Worm (Caenorhabditis elegans): ENCODE results near the gene dhs-19.

Gene dhs-19

DNA sequence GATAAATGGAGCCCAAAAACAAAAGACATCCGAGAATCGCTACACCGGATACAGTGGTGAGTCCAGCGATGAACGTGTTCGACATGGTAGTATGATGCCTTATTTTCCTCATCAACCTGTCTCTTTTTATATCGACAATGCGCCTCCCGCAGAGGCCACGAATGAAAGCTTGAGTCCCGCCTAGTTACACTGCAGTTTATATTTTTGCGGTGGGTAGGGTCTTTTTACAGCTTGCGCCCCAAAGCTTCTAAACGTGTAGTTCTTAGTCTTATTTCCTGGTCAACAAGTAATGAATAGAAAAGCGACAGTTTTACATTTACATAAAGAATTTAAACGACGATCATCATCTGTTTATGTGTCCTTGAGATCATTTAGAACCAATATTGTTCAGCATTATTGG, 40.0 kb downstream of the dhs-19 start, which contains the start of gene col-156:
col-156 (minus strand) TSS at position 101 of the 400 bp plus-strand sequence.
- TF ChIP-seq hmg-11 (tag; optimal IDR thresholded peaks at IDR 0.05), result no peak
- no peak for TF ChIP-seq nhr-28 (tag; optimal IDR thresholded peaks at IDR 0.05)
- TF ChIP-seq tbx-2 (tag; optimal IDR thresholded peaks at IDR 0.05), result no peak
- TF ChIP-seq nhr-77 (tag; optimal IDR thresholded peaks at IDR 0.05), result no peak
- TF ChIP-seq lin-15B (tag; optimal IDR thresholded peaks at IDR 0.05), result no peak
- TF ChIP-seq unc-39 (tag; optimal IDR thresholded peaks at IDR 0.05), result no peak
- no peak for TF ChIP-seq lsy-12 (tag; optimal IDR thresholded peaks at IDR 0.05)
- no peak for TF ChIP-seq nhr-67 (tag; optimal IDR thresholded peaks at IDR 0.05)
- no peak for TF ChIP-seq lin-39 (tag; optimal IDR thresholded peaks at IDR 0.05)
- no peak for TF ChIP-seq egl-27 (tag; optimal IDR thresholded peaks at IDR 0.05)
- TF ChIP-seq nfya-1 (tag; optimal IDR thresholded peaks at IDR 0.05; ENCODE audit: insufficient read depth), result no peak
- no peak for TF ChIP-seq ceh-9 (tag; optimal IDR thresholded peaks at IDR 0.05)
- TF ChIP-seq ztf-4 (tag; optimal IDR thresholded peaks at IDR 0.05), result no peak
- no peak for TF ChIP-seq egl-5 (tag; optimal IDR thresholded peaks at IDR 0.05)
- no peak for TF ChIP-seq mdl-1 (tag; optimal IDR thresholded peaks at IDR 0.05)

DNA sequence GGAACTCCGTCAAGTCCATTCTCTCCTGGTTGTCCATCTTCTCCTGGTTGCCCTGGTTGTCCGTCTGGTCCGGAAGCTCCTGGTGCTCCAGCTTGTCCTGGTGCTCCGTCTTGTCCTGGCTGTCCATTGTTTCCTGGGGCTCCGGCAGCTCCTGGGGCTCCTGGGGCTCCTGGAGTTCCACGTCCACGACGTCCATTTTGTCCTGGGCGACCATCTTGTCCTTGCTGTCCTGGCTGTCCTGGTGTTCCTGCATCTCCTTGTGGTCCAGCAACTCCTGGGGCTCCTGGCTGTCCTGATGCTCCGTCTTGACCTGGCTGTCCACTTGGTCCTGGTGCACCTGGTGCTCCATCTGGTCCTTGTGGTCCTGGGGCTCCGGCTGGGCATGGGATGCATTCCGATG, 40.9 kb downstream of the dhs-19 start:
- TF ChIP-seq elt-2 (tag; optimal IDR thresholded peaks at IDR 0.05) (no peak), elt-3 (tag; optimal IDR thresholded peaks at IDR 0.05) (no peak), skn-1 (tag; optimal IDR thresholded peaks at IDR 0.05) (no peak), pqm-1 (tag; optimal IDR thresholded peaks at IDR 0.05) (no peak), unc-39 (tag; optimal IDR thresholded peaks at IDR 0.05) (no peak), mdl-1 (tag; optimal IDR thresholded peaks at IDR 0.05) (no peak), R02D3.7 (tag; optimal IDR thresholded peaks at IDR 0.05) (no peak), eor-1 (tag; optimal IDR thresholded peaks at IDR 0.05) (no peak), nhr-12 (tag; optimal IDR thresholded peaks at IDR 0.05) (no peak), lin-39 (tag; optimal IDR thresholded peaks at IDR 0.05) (no peak), sea-2 (GFP tag; optimal IDR thresholded peaks at IDR 0.05) (no peak), jun-1 (tag; optimal IDR thresholded peaks at IDR 0.05) (no peak), hmg-11 (tag; optimal IDR thresholded peaks at IDR 0.05) (no peak), pha-4 (tag; optimal IDR thresholded peaks at IDR 0.05) (no peak), lin-15B (tag; optimal IDR thresholded peaks at IDR 0.05) (no peak), nhr-67 (tag; optimal IDR thresholded peaks at IDR 0.05) (no peak), egl-5 (tag; optimal IDR thresholded peaks at IDR 0.05) (no peak), unc-62 (GFP tag; optimal IDR thresholded peaks at IDR 0.05) (no peak), zag-1 (tag; optimal IDR thresholded peaks at IDR 0.05) (no peak), nhr-28 (tag; optimal IDR thresholded peaks at IDR 0.05) (no peak)

DNA sequence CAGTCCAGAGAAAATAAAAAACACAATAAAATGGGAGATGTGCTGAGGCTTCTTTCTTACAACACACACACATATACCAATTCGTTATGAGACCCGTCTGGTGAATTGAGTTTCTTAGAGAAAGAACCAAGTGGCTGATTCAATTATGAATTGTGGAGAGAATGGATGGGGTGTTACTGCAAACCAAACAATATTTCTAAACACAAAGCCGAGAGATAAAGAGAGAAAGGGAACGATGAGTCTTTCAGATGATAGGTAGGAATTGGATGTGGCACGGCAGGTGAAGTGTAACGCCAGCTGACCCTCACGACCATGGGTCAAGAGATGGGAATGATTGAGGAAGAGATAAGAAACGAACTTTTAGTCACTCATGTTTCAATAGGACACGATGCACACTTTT, 44.0 kb downstream of the dhs-19 start, which contains the start of gene mig-17:
mig-17 (plus strand) TSS at position 389 of the 400 bp plus-strand sequence.
- TF ChIP-seq nhr-11 (tag; optimal IDR thresholded peaks at IDR 0.05) (no peak), ztf-4 (tag; optimal IDR thresholded peaks at IDR 0.05) (no peak), pha-4 (tag; optimal IDR thresholded peaks at IDR 0.05) (no peak), egl-5 (tag; optimal IDR thresholded peaks at IDR 0.05) (peak; percentile 53), lsy-12 (tag; optimal IDR thresholded peaks at IDR 0.05) (no peak), nhr-67 (tag; optimal IDR thresholded peaks at IDR 0.05) (no peak), eor-1 (tag; optimal IDR thresholded peaks at IDR 0.05) (no peak), nhr-43 (tag; optimal IDR thresholded peaks at IDR 0.05; ENCODE audit: poor library complexity, severe bottlenecking) (no peak), nfya-1 (tag; optimal IDR thresholded peaks at IDR 0.05; ENCODE audit: insufficient read depth) (peak; percentile 23)

DNA sequence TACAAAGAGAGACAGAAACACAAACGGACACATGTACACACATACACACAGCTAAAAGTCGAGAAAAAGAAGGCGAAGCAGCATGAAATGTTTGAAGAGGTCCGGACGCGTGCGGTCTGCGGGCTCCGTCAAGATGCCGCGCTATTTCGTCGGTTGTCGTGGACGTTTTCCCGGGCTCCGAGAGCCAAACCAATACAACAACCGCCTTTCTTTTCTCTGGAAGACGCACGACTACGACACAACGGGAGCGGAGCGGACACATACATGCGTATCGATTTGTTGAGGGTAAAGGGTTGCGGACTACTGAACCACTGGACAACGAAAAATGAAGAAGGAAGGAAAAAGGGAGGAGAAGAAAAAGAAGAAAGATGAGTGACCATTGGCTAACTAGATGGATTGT, 44.9 kb downstream of the dhs-19 start:
- TF ChIP-seq R02D3.7 (tag; optimal IDR thresholded peaks at IDR 0.05) (no peak), ama-1 (optimal IDR thresholded peaks at IDR 0.05) (no peak), ceh-9 (tag; optimal IDR thresholded peaks at IDR 0.05) (no peak), lin-39 (tag; optimal IDR thresholded peaks at IDR 0.05) (peak; percentile 73), elt-2 (tag; optimal IDR thresholded peaks at IDR 0.05) (no peak), ceh-28 (tag; optimal IDR thresholded peaks at IDR 0.05) (peak; percentile 28), fos-1 (tag; optimal IDR thresholded peaks at IDR 0.05) (no peak), nfya-1 (tag; optimal IDR thresholded peaks at IDR 0.05; ENCODE audit: insufficient read depth) (peak; percentile 86), nhr-43 (tag; optimal IDR thresholded peaks at IDR 0.05; ENCODE audit: poor library complexity, severe bottlenecking) (no peak), jun-1 (tag; optimal IDR thresholded peaks at IDR 0.05) (no peak), mdl-1 (tag; optimal IDR thresholded peaks at IDR 0.05) (no peak), nhr-25 (tag; optimal IDR thresholded peaks at IDR 0.05) (no peak), nhr-28 (tag; optimal IDR thresholded peaks at IDR 0.05) (no peak), snpc-4 (tag; optimal IDR thresholded peaks at IDR 0.05) (peak; percentile 20), nhr-237 (tag; optimal IDR thresholded peaks at IDR 0.05) (no peak), nhr-67 (tag; optimal IDR thresholded peaks at IDR 0.05) (no peak), nhr-76 (tag; optimal IDR thresholded peaks at IDR 0.05) (no peak), nhr-12 (tag; optimal IDR thresholded peaks at IDR 0.05) (no peak), elt-1 (tag; optimal IDR thresholded peaks at IDR 0.05) (no peak), nhr-77 (tag; optimal IDR thresholded peaks at IDR 0.05) (no peak), aly-2 (tag; optimal IDR thresholded peaks at IDR 0.05) (no peak), ZK546.5 (tag; optimal IDR thresholded peaks at IDR 0.05) (no peak), sea-2 (GFP tag; optimal IDR thresholded peaks at IDR 0.05) (no peak), egl-5 (tag; optimal IDR thresholded peaks at IDR 0.05) (peak; percentile 48), ztf-11 (tag; optimal IDR thresholded peaks at IDR 0.05) (no peak), lsy-12 (tag; optimal IDR thresholded peaks at IDR 0.05) (no peak), nhr-11 (tag; optimal IDR thresholded peaks at IDR 0.05) (no peak), unc-62 (GFP tag; optimal IDR thresholded peaks at IDR 0.05) (peak; percentile 52), hmg-11 (tag; optimal IDR thresholded peaks at IDR 0.05) (peak; percentile 30), egl-27 (tag; optimal IDR thresholded peaks at IDR 0.05) (no peak), ceh-82 (tag; optimal IDR thresholded peaks at IDR 0.05) (no peak), nhr-23 (tag; optimal IDR thresholded peaks at IDR 0.05) (no peak), unc-39 (tag; optimal IDR thresholded peaks at IDR 0.05) (no peak), fkh-10 (GFP tag; optimal IDR thresholded peaks at IDR 0.05) (no peak), pqm-1 (tag; optimal IDR thresholded peaks at IDR 0.05) (no peak)
